Worm (Caenorhabditis elegans) whole organism, L4 larva: Measurements from ENCODE around the gene Y51B9A.5.
A peak's percentile ranks its signal among the peaks of the same experiment; 100 is the strongest.

Experiments used
- lin-1 ChIP-seq: fragments of 200-800 bp; sonication (Bioruptor generic); IDR thresholded peaks from 2 replicates; pipeline ENCODE4 v1.3.6; 2022; ENCODE audit warnings: missing genetic modification reagents, missing genetic modification characterization, missing compliant biosample characterization
- nhr-76 ChIP-seq: fragments of 150-350 bp; optimal IDR thresholded peaks from 2 replicates; lab custom pipeline; 2014; ENCODE audit warnings: missing biosample characterization, missing genetic modification characterization
- nhr-77 ChIP-seq: fragments of 150-350 bp; optimal IDR thresholded peaks from 2 replicates; lab custom pipeline; 2014; ENCODE audit warnings: missing biosample characterization, missing genetic modification characterization

DNA sequence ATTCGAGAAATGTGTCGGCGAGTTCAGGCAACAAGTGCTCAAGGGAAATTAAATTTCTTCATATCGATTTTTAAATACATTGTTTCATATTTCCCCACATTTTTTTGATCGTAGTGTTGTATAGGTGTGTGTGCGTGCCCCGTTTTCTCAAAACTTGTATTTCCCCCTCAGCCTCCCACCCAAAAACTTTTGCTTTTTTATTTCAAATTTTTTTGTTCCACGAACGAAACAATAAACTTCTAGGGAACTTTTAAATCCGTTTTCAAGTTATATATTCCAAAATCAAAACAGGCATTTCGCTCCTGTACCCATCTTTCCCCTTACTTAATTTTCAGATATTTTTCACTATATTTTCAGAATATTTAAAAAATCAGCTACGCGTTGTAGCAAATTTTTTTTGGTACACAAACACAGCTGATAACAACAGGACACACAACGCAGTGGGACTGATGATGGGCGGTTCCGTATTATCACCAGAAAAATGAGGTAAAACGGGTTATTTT lies 14.2 kb downstream of the Y51B9A.5 start, which contains the start of the genes M176.4 and M176.16:
- TF ChIP-seq nhr-77 (tag; lab: Kevin White, UChicago) (peak; percentile 7), lin-1 (no peak), nhr-76 (no peak)
